Worm (Caenorhabditis elegans): ENCODE results near the gene C38C3.3.
A peak's percentile ranks its signal among the peaks of the same experiment; 100 is the strongest.

The C38C3.3 gene

DNA sequence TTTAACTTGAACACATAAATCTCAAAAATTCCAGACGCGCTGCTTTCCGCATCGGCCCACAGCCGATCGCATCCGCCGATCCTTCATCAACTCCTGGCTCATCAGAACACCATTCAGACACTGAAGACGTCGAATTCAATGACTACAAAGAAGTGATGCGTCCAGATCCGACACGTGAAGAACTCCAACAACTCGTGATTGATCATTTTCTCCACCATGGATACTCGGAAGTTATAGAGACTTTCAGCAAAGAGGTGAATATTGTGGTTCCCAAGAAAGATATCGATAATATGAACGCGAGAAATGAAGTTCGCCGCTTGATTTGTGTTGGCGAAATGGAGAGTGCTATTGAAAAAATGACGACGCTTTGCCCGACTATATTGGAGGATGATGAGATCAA, 26.5 kb upstream of the C38C3.3 start:
- TF ChIP-seq W03F9.2 (tag; optimal IDR thresholded peaks at IDR 0.05) (no peak), dao-5 (tag; optimal IDR thresholded peaks at IDR 0.05) (no peak), him-1 (tag; optimal IDR thresholded peaks at IDR 0.05) (no peak)

ce11 chrV:1471078-1471969, 24.1 kb upstream of the C38C3.3 start:
- TF ChIP-seq W03F9.2 (tag; optimal IDR thresholded peaks at IDR 0.05) (peak; percentile 45), dao-5 (tag; optimal IDR thresholded peaks at IDR 0.05) (no peak)

DNA sequence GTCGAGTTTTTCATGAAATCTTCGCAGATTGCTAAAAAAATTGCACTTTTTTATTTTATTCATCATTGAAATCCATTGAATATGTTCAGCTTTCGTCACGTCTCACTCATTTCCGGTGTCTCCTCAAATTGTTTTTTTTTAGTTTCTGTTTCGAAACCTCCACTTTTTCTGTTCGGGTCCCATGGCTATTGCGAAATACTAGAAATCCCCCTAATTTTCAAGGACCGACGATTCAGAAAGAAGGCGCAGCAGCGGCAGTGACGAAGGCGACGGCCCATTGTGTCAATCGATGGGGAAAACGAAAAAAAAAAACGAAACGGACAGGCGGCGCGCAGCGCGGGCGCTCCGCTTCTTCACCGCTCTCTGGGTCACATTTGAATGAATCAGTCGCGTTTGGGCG, 23.5 kb upstream of the C38C3.3 start:
- no peak for TF ChIP-seq him-1 (tag; optimal IDR thresholded peaks at IDR 0.05)
- TF ChIP-seq dao-5 (tag; optimal IDR thresholded peaks at IDR 0.05): no peak
- no peak for TF ChIP-seq W03F9.2 (tag; optimal IDR thresholded peaks at IDR 0.05)

- TF ChIP-seq W03F9.2 (tag; optimal IDR thresholded peaks at IDR 0.05) (no peak), him-1 (tag; optimal IDR thresholded peaks at IDR 0.05) (no peak), dao-5 (tag; optimal IDR thresholded peaks at IDR 0.05) (no peak)
Measured at ce11 chrV:1472569-1472968, 22.9 kb upstream of the C38C3.3 start.

DNA sequence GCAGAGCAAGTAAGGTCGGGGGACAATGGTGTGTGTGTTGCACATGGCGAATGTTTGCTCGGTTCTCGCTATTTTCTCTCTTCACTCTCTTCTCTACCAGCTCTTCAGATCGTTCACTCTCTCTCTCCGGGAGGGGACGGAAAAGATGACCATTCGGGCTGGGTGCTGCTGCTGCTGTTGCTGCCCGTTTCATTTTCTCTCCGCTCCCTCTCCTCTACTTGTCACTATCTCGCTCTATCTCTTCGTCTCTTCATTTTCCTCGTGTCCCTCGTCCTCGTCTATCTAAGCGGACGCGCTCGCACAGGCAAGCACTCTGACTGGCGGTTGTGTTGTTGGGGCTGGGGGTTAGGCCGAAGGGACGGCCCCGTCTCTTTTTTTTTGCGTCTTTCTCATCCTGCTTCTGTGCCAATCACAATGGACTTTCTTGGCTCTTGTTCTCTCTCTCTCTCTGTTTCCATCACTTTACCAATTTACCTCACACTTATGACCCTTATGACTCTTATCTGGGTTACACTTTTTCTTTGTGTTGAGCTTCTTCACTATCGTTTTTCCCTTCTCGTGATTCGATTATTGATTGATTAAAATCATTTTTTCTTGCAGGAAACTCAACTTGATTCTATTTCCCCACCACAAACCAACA, 20.8 kb upstream of the C38C3.3 start, which contains the start of the genes F53E2.2 and unc-60:
Gene F53E2.2, plus strand, starts transcription at position 601 of the 640 bp plus-strand sequence.
Gene unc-60, plus strand, starts transcription at position 601 of the 640 bp plus-strand sequence.
- peak; percentile 54 for TF ChIP-seq dao-5 (tag; optimal IDR thresholded peaks at IDR 0.05)
- peak; percentile 85 for TF ChIP-seq him-1 (tag; optimal IDR thresholded peaks at IDR 0.05)
- no peak for TF ChIP-seq W03F9.2 (tag; optimal IDR thresholded peaks at IDR 0.05)

DNA sequence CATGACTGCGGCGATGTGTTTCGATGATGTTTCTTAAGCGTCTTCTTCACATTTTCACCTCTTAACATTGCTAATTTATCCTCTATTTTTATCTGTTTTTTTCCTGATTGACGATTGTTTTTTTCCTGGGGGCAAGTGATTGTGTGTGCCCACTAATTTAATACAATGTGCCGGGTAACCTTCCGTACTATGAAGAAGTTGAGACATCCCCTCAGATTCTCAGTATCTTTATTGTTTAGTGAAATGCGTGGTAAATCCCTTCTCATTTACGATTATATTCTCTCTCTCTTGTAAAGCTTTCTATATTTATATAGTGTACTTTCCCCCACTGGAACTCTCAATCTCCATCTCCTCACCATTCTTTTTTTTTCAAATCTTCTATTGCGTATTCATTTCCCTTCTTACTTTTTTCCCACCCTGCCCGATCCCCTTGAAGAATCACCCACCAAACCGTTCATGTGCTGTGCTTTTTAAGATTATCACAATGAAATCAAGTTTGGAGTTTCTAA, 19.1 kb upstream of the C38C3.3 start:
- TF ChIP-seq him-1 (tag; optimal IDR thresholded peaks at IDR 0.05) (no peak), W03F9.2 (tag; optimal IDR thresholded peaks at IDR 0.05) (no peak), dao-5 (tag; optimal IDR thresholded peaks at IDR 0.05) (no peak)

- TF ChIP-seq him-1 (tag; optimal IDR thresholded peaks at IDR 0.05): no peak
- no peak for TF ChIP-seq dao-5 (tag; optimal IDR thresholded peaks at IDR 0.05)
- no peak for TF ChIP-seq W03F9.2 (tag; optimal IDR thresholded peaks at IDR 0.05)
Measured at ce11 chrV:1476841-1477240, 18.6 kb upstream of the C38C3.3 start.

- TF ChIP-seq him-1 (tag; optimal IDR thresholded peaks at IDR 0.05) (no peak), dao-5 (tag; optimal IDR thresholded peaks at IDR 0.05) (no peak), W03F9.2 (tag; optimal IDR thresholded peaks at IDR 0.05) (no peak)
Measured at ce11 chrV:1480841-1481240, 14.6 kb upstream of the C38C3.3 start.

DNA sequence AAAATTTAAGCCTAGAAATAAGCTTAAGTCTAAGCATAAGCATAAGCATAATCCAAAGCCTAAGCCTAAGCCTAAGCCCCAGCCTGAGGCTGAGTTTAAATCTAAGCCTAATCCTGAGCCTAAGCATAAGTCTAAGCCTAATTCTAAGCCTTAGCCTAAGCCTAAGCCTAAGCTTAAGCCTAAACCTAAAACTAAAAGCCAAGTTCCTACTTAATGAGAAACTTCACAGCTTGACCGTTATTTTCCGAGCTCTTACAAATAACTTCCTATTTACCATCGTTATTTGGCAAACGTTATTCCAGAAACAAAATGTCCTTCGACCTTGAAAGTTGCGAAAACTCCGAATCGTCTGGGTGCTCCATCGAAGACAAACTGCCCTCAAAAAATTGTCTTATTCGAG, 13.7 kb upstream of the C38C3.3 start, which contains the start of gene C38C3.4:
Gene C38C3.4, plus strand, starts transcription at position 301 of the 400 bp plus-strand sequence.
- TF ChIP-seq dao-5 (tag; optimal IDR thresholded peaks at IDR 0.05): no peak
- TF ChIP-seq him-1 (tag; optimal IDR thresholded peaks at IDR 0.05): no peak
- TF ChIP-seq W03F9.2 (tag; optimal IDR thresholded peaks at IDR 0.05): no peak

DNA sequence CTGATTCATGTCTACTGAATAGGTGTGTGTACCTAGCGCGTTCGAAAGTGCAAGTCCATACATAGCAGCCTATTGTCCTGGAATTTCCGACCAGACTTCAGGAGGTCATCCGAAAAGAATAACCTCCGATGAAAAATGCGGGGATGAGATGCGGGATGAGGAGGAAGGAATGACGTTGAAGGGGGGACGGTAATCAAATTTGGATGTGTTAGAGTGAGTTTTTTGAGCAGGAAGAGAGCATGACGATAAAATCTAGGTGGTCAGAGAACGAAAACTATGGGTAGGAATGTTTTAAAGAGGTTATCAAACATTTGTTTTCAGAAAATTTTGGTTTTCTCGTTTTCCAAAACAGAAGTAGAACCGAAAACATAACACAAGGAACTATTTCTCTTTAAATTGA, 9.4 kb upstream of the C38C3.3 start:
- no peak for TF ChIP-seq W03F9.2 (tag; optimal IDR thresholded peaks at IDR 0.05)

DNA sequence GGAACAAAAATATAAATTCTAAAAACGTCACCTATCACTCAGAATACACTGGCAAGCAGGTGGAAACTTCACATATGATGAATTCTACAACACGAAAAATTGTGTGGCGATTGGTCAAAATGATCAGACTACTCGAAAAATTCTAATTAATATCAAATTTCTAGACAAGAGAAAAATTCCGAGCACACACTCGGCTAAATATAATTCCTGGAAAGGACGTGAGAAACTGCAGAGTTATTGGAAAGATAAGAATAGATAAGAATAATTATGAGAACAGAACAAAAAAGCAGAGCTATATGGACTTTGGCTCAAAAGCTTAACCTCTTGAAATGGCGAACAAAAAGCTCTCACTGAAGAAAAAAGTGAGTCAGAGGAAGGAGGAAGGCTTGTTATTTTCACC, 8.2 kb upstream of the C38C3.3 start:
- TF ChIP-seq W03F9.2 (tag; optimal IDR thresholded peaks at IDR 0.05): no peak
- TF ChIP-seq dao-5 (tag; optimal IDR thresholded peaks at IDR 0.05): no peak
- no peak for TF ChIP-seq him-1 (tag; optimal IDR thresholded peaks at IDR 0.05)

DNA sequence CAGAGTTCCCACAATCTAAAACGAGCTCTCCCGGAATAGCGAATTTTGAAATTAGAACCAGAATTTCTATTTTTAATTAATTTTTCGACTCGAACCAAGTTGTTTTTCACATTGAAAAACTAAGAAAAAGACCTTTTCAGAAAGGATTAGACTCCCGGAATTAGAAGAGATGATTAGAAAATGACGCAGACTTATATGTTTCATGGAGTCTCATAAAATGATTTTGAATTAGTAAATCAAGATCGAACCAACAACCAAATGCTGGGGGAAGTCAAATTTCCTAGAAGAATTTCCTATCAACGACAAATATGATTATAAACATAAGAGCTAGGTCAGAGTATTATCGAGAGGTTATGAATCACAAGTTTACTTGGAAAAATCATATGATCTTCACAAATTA, 6.8 kb upstream of the C38C3.3 start:
- TF ChIP-seq dao-5 (tag; optimal IDR thresholded peaks at IDR 0.05) (no peak), W03F9.2 (tag; optimal IDR thresholded peaks at IDR 0.05) (no peak), him-1 (tag; optimal IDR thresholded peaks at IDR 0.05) (no peak)

- TF ChIP-seq W03F9.2 (tag; optimal IDR thresholded peaks at IDR 0.05): no peak
- TF ChIP-seq dao-5 (tag; optimal IDR thresholded peaks at IDR 0.05): no peak
- TF ChIP-seq him-1 (tag; optimal IDR thresholded peaks at IDR 0.05): no peak
Measured at ce11 chrV:1491510-1491909, 3.9 kb upstream of the C38C3.3 start, which contains the start of gene C38C3.6. Gene C38C3.6 (minus strand): TSS chrV:1491610.

DNA sequence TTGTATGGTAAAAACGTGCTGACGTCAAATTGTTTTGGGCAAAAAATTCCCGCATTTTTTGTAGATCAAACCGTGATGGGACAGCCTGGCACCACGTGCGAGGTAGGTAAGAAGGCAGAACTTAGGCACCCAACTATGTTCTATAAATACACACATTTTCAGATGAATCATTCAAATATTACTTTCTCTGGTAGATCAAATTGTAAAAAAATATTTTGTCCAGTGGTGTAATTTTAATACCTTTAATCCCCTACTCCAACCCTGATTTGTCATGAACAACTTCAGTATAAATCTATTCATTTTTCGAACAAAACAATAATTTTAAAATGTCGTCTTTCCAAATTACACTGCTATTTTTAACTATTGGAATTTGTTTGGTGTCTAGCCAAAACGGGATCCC, 965 bp upstream of the C38C3.3 start, which contains the start of gene spig-7:
Gene spig-7, plus strand, starts transcription at position 301 of the 400 bp plus-strand sequence.
- no peak for TF ChIP-seq him-1 (tag; optimal IDR thresholded peaks at IDR 0.05)
- no peak for TF ChIP-seq W03F9.2 (tag; optimal IDR thresholded peaks at IDR 0.05)
- TF ChIP-seq dao-5 (tag; optimal IDR thresholded peaks at IDR 0.05): no peak

Data from whole organism, L4/young adult.